Worm (Caenorhabditis elegans) whole organism, midembryonic: Measurements from ENCODE around the gene Y55F3AM.21.

ENCODE experiments used
- T22C8.4 ChIP-seq: fragments of 200-800 bp; sonication (Bioruptor generic); IDR thresholded peaks from 2 replicates; pipeline ENCODE4 v1.3.6; 2022; ENCODE audit warnings: missing genetic modification characterization, missing compliant biosample characterization
- cog-1 ChIP-seq: sonication (generic microtip); optimal IDR thresholded peaks from 2 replicates; lab custom pipeline; 2016; ENCODE audit warnings: missing genetic modification characterization, missing compliant biosample characterization
- flt-1 ChIP-seq: fragments of 200-800 bp; sonication (Bioruptor generic); IDR thresholded peaks from 2 replicates; pipeline ENCODE4 v1.3.6; 2022; ENCODE audit warnings: missing genetic modification characterization, missing compliant biosample characterization
- klf-2 ChIP-seq: fragments of 200-800 bp; sonication (Bioruptor generic); conservative IDR thresholded peaks from 2 replicates; pipeline ENCODE4 v1.3.6; 2022; ENCODE audit warnings: missing genetic modification reagents, missing genetic modification characterization, missing compliant biosample characterization
- med-1 ChIP-seq: sonication (generic microtip); optimal IDR thresholded peaks from 2 replicates; lab custom pipeline; 2017; ENCODE audit warnings: missing genetic modification characterization, mild to moderate bottlenecking, missing compliant biosample characterization, antibody characterized with exemption, missing genetic modification reagents; ENCODE audit not compliant: insufficient read depth
- ref-1 ChIP-seq: fragments of 200-800 bp; sonication (Bioruptor generic); conservative IDR thresholded peaks from 2 replicates; pipeline ENCODE4 v1.3.6; 2022; ENCODE audit warnings: missing genetic modification reagents, missing genetic modification characterization, missing compliant biosample characterization
- tab-1 ChIP-seq: fragments of 200-800 bp; sonication (Bioruptor generic); IDR thresholded peaks from 2 replicates; pipeline ENCODE4 v1.3.6; 2022; ENCODE audit warnings: missing genetic modification characterization, missing compliant biosample characterization
- ztf-23 ChIP-seq: fragments of 200-800 bp; sonication (Bioruptor generic); IDR thresholded peaks from 2 replicates; pipeline ENCODE4 v1.3.6; 2022; ENCODE audit warnings: missing genetic modification reagents, missing genetic modification characterization, missing compliant biosample characterization
- ztf-29 ChIP-seq: fragments of 200-800 bp; sonication (Bioruptor generic); IDR thresholded peaks from 2 replicates; pipeline ENCODE4 v1.3.6; 2022; ENCODE audit warnings: missing genetic modification reagents, missing genetic modification characterization, missing compliant biosample characterization

- TF ChIP-seq klf-2 (GFP tag; lab: Robert Waterston, UW) = no peak
- no peak for TF ChIP-seq ztf-29 (GFP tag; lab: Robert Waterston, UW)
- TF ChIP-seq cog-1 = no peak
- no peak for TF ChIP-seq tab-1 (GFP tag; lab: Robert Waterston, UW)
- TF ChIP-seq T22C8.4 (GFP tag; lab: Robert Waterston, UW) = no peak
- no peak for TF ChIP-seq flt-1 (GFP tag; lab: Robert Waterston, UW)
- no peak for TF ChIP-seq ref-1 (GFP tag; lab: Robert Waterston, UW)
- TF ChIP-seq med-1 = no peak
- TF ChIP-seq ztf-23 (GFP tag; lab: Robert Waterston, UW) = no peak
Observed at ce11 chrIV:1068730-1069244, 17.3 kb upstream of the Y55F3AM.21 start.
